Fruit fly (Drosophila melanogaster): ENCODE data around the gene Rala.

Rala gene

DNA sequence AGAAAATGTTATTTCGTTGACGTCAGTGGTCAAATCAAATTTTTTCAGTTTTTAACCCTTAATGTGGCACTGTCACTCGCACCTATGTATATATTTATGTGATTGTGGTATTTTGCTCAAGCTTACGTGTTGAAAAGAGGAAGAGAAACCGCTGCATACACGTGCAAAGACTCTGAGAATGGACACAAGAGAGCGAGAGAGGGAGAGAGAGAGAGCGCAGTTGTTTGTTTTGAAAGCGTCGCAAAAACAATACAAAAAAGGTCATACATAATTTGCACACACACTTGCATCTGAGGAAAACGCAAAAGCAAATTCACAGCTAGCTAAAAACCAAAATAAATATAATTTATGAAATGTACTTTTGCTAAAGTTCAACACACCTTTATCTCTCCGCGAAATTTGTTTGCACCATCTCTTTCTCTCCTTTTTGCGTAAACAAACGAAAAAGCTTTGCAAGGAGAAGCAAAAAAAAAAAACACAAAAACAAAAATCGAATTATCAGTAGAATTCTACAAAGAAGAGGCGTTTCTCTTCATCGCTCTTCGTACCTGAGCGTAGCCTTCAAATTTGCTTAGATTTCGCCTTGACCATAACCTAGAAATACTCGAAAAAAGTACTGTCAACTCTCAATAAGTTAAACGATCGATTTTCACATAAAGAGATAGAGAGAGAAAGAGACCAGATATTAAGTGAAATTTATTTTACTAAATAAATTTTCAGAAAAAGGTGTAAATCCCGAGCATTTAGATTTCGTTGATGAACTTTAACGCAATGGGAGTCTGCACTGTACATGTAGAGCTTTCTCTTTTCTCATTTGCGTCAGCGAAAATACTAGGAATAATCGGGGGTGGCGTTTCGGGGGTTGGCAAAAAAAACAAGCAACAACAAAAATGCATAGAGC is 47.1 kb downstream of the Rala start (continued):
- TF ChIP-seq Asciz (GFP tag; optimal IDR thresholded peaks at IDR 0.05) (no peak), al (GFP tag; IDR thresholded peaks at IDR 0.05) (peak; percentile 73), CG12236 (GFP tag; optimal IDR thresholded peaks at IDR 0.05) (no peak), CG9437 (GFP tag; optimal IDR thresholded peaks at IDR 0.05) (peak; percentile 53), grn (GFP tag; optimal IDR thresholded peaks at IDR 0.05) (no peak), CG13424 (tag; optimal IDR thresholded peaks at IDR 0.05) (peak; percentile 9), CG15269 (tag; optimal IDR thresholded peaks at IDR 0.05) (peak; percentile 23), CG11504 (tag; optimal IDR thresholded peaks at IDR 0.05) (peak; percentile 40), CG12942 (GFP tag; optimal IDR thresholded peaks at IDR 0.05) (no peak), CG31388 (GFP tag; optimal IDR thresholded peaks at IDR 0.05) (no peak), CG18599 (GFP tag; optimal IDR thresholded peaks at IDR 0.05) (peak; percentile 86), Sox100B (GFP tag; optimal IDR thresholded peaks at IDR 0.05) (no peak), CG17385 (GFP tag; optimal IDR thresholded peaks at IDR 0.05) (peak; percentile 85), CG11696 (GFP tag; IDR thresholded peaks at IDR 0.05) (peak; percentile 13; the same call in 1 of the 2 replicates), gro (GFP tag; optimal IDR thresholded peaks at IDR 0.05) (peak; percentile 33), lilli (GFP tag; optimal IDR thresholded peaks at IDR 0.05) (peak; percentile 75), ftz-f1 (GFP tag; optimal IDR thresholded peaks at IDR 0.05) (peak; percentile 86), HLH4C (GFP tag; IDR thresholded peaks at IDR 0.05; ENCODE audit: partially characterized antibody) (no peak), CG14860 (GFP tag; IDR thresholded peaks at IDR 0.05; ENCODE audit: partially characterized antibody) (no peak), Gug (GFP tag; IDR thresholded peaks at IDR 0.05) (peak; percentile 72; the same call in 3 of the 4 replicates), CG2199 (GFP tag; IDR thresholded peaks at IDR 0.05) (no peak), Dp (GFP tag; optimal IDR thresholded peaks at IDR 0.05) (no peak), lov (optimal IDR thresholded peaks at IDR 0.05) (no peak), lov (GFP tag; IDR thresholded peaks at IDR 0.05) (0 out of 3 replicates have a peak, but pooled peaks have one; percentile 22), CG17186 (GFP tag; optimal IDR thresholded peaks at IDR 0.05) (no peak), CoRest (tag; optimal IDR thresholded peaks at IDR 0.05) (peak; percentile 31), Hey (tag; optimal IDR thresholded peaks at IDR 0.05) (no peak), dysf (GFP tag; IDR thresholded peaks at IDR 0.05) (peak; percentile 63), CG14667 (GFP tag; IDR thresholded peaks at IDR 0.05) (no peak), row (GFP tag; IDR thresholded peaks at IDR 0.05) (peak; percentile 66), Elba2 (GFP tag; optimal IDR thresholded peaks at IDR 0.05) (no peak), ranshi (GFP tag; IDR thresholded peaks at IDR 0.05) (peak; percentile 57; the same call in 1 of the 2 replicates), BEAF-32 (GFP tag; optimal IDR thresholded peaks at IDR 0.05) (no peak), Myb (GFP tag; optimal IDR thresholded peaks at IDR 0.05) (peak; percentile 25), CG8478 (optimal IDR thresholded peaks at IDR 0.05) (no peak), Nf-YB (GFP tag; optimal IDR thresholded peaks at IDR 0.05) (no peak), slbo (GFP tag; IDR thresholded peaks at IDR 0.05) (peak; percentile 86), CG12659 (GFP tag; optimal IDR thresholded peaks at IDR 0.05) (no peak), ssp (GFP tag; IDR thresholded peaks at IDR 0.05) (no peak), CG2712 (tag; optimal IDR thresholded peaks at IDR 0.05) (no peak), CG11723 (GFP tag; optimal IDR thresholded peaks at IDR 0.05) (no peak), ci (GFP tag; IDR thresholded peaks at IDR 0.05) (peak; percentile 54; the same call in 1 of the 3 replicates), wdn (GFP tag; IDR thresholded peaks at IDR 0.05) (peak; percentile 67), lab (GFP tag; optimal IDR thresholded peaks at IDR 0.05) (peak; percentile 80), tx (GFP tag; optimal IDR thresholded peaks at IDR 0.05) (peak; percentile 11)
